Worm (Caenorhabditis elegans) whole organism, young adult: ENCODE measurements around the gene utx-1.
A peak's percentile ranks its signal among the peaks of the same experiment; 100 is the strongest.

Source experiments
- B0019.2 ChIP-seq: fragments of 200-800 bp; sonication (Bioruptor generic); conservative IDR thresholded peaks from 2 replicates; pipeline ENCODE4 v1.3.6; 2022; ENCODE audit warnings: missing genetic modification reagents, missing genetic modification characterization, missing compliant biosample characterization
- B0035.1 ChIP-seq: sonication (generic microtip); optimal IDR thresholded peaks from 2 replicates; lab custom pipeline; 2016; ENCODE audit warnings: missing genetic modification characterization, mild to moderate bottlenecking, missing compliant biosample characterization, missing genotype, missing genetic modification reagents
- B0261.1 ChIP-seq: sonication (generic microtip); optimal IDR thresholded peaks from 2 replicates; lab custom pipeline; 2016; ENCODE audit warnings: mild to moderate bottlenecking, missing genetic modification characterization, moderate library complexity, missing compliant biosample characterization
- B0336.3 ChIP-seq: fragments of 200-800 bp; sonication (Bioruptor generic); IDR thresholded peaks from 2 replicates; pipeline ENCODE4 v1.3.6; 2022; ENCODE audit warnings: missing genetic modification characterization, missing compliant biosample characterization
- F10E7.11 ChIP-seq: sonication (generic microtip); optimal IDR thresholded peaks from 2 replicates; lab custom pipeline; 2017; ENCODE audit warnings: mild to moderate bottlenecking, missing genetic modification characterization, moderate library complexity, missing compliant biosample characterization
- F55B11.4 ChIP-seq: sonication (generic microtip); optimal IDR thresholded peaks from 2 replicates; lab custom pipeline; 2016; ENCODE audit warnings: missing compliant biosample characterization, missing genetic modification characterization, borderline replicate concordance; ENCODE audit not compliant: insufficient read depth
- K11D2.4 ChIP-seq: fragments of 200-800 bp; sonication (Bioruptor generic); IDR thresholded peaks from 2 replicates; pipeline ENCODE4 v1.3.6; 2022; ENCODE audit warnings: missing genetic modification reagents, missing genetic modification characterization, missing compliant biosample characterization
- Y53F4B.3 ChIP-seq: fragments of 200-800 bp; sonication (Bioruptor generic); IDR thresholded peaks from 2 replicates; pipeline ENCODE4 v1.3.6; 2022; ENCODE audit warnings: missing genetic modification reagents, missing genetic modification characterization, missing compliant biosample characterization
- Y56A3A.18 ChIP-seq: fragments of 200-800 bp; sonication (Bioruptor generic); IDR thresholded peaks from 2 replicates; pipeline ENCODE4 v1.3.6; 2022; ENCODE audit warnings: missing genetic modification reagents, missing genetic modification characterization, missing compliant biosample characterization
- Y79H2A.3 ChIP-seq: fragments of 200-800 bp; sonication (Bioruptor generic); conservative IDR thresholded peaks from 2 replicates; pipeline ENCODE4 v1.3.6; 2022; ENCODE audit warnings: missing genetic modification reagents, missing genetic modification characterization, missing compliant biosample characterization
- Y95B8A.8 ChIP-seq: fragments of 200-800 bp; sonication (Bioruptor generic); IDR thresholded peaks from 2 replicates; pipeline ENCODE4 v1.3.6; 2022; ENCODE audit warnings: missing genetic modification reagents, missing genetic modification characterization, missing compliant biosample characterization
- aptf-3 ChIP-seq: fragments of 200-800 bp; sonication (Bioruptor generic); IDR thresholded peaks from 2 replicates; pipeline ENCODE4 v1.3.6; 2022; ENCODE audit warnings: missing genetic modification characterization, missing compliant biosample characterization
- atf-7 ChIP-seq: sonication (generic microtip); optimal IDR thresholded peaks from 2 replicates; lab custom pipeline; 2017; ENCODE audit warnings: mild to moderate bottlenecking, missing genetic modification characterization, missing compliant biosample characterization
- attf-5 ChIP-seq: fragments of 200-800 bp; sonication (Bioruptor generic); optimal IDR thresholded peaks from 2 replicates; lab custom pipeline; 2018; ENCODE audit warnings: mild to moderate bottlenecking, missing genetic modification characterization, missing compliant biosample characterization
- attf-6 ChIP-seq: fragments of 200-800 bp; sonication (Bioruptor generic); IDR thresholded peaks from 2 replicates; pipeline ENCODE4 v1.3.6; 2022; ENCODE audit warnings: missing genetic modification reagents, missing genetic modification characterization, missing compliant biosample characterization
- bed-1 ChIP-seq: fragments of 200-800 bp; sonication (Bioruptor generic); IDR thresholded peaks from 2 replicates; pipeline ENCODE4 v1.3.6; 2022; ENCODE audit warnings: missing genetic modification reagents, missing genetic modification characterization, missing compliant biosample characterization
- cebp-1 ChIP-seq, 2 experiments: fragments of 200-800 bp in 1 of 2; sonication (Bioruptor generic) in 1 of 2; sonication (generic microtip) in 1 of 2; IDR thresholded peaks in 1 of 2; optimal IDR thresholded peaks in 1 of 2; 2 replicates each; pipeline versions ENCODE4 v1.3.6 to Lab custom; 2017 to 2022; ENCODE audit warnings: missing compliant biosample characterization in 2 of 2, missing genetic modification characterization in 2 of 2, mild to moderate bottlenecking in 1 of 2, missing genetic modification reagents in 1 of 2, moderate library complexity in 1 of 2
- cebp-2 ChIP-seq: fragments of 200-800 bp; sonication (Bioruptor generic); IDR thresholded peaks from 2 replicates; pipeline ENCODE4 v1.3.6; 2022; ENCODE audit warnings: missing genetic modification characterization, missing compliant biosample characterization
- ceh-27 ChIP-seq: fragments of 200-800 bp; sonication (Bioruptor generic); optimal IDR thresholded peaks from 2 replicates; lab custom pipeline; 2018; ENCODE audit warnings: mild to moderate bottlenecking, missing genetic modification characterization, moderate library complexity, missing compliant biosample characterization
- ceh-91 ChIP-seq: fragments of 200-800 bp; sonication (Bioruptor generic); IDR thresholded peaks from 2 replicates; pipeline ENCODE4 v1.3.6; 2022; ENCODE audit warnings: missing genetic modification reagents, missing genetic modification characterization, missing compliant biosample characterization
- chd-7 ChIP-seq: sonication (generic microtip); optimal IDR thresholded peaks from 2 replicates; lab custom pipeline; 2016; ENCODE audit warnings: mild to moderate bottlenecking, missing genetic modification characterization, moderate library complexity, missing compliant biosample characterization
- dox-1 ChIP-seq: fragments of 200-800 bp; sonication (Bioruptor generic); IDR thresholded peaks from 2 replicates; pipeline ENCODE4 v1.3.6; 2022; ENCODE audit warnings: missing genetic modification reagents, missing genetic modification characterization, missing compliant biosample characterization
- efl-1 ChIP-seq: fragments of 150-350 bp; optimal IDR thresholded peaks from 2 replicates; lab custom pipeline; 2014; ENCODE audit warnings: missing biosample characterization, missing genetic modification reagents, missing genetic modification characterization
- ets-4 ChIP-seq: fragments of 200-800 bp; sonication (Bioruptor generic); optimal IDR thresholded peaks from 2 replicates; lab custom pipeline; 2018; ENCODE audit warnings: mild to moderate bottlenecking, missing genetic modification characterization, missing compliant biosample characterization
- gei-17 ChIP-seq: fragments of 200-800 bp; sonication (Bioruptor generic); optimal IDR thresholded peaks from 2 replicates; lab custom pipeline; 2018; ENCODE audit warnings: mild to moderate bottlenecking, missing genetic modification characterization, missing compliant biosample characterization
- him-1 ChIP-seq: sonication (generic microtip); optimal IDR thresholded peaks from 2 replicates; lab custom pipeline; 2016; ENCODE audit warnings: missing genotype, missing genetic modification reagents, missing genetic modification characterization, missing compliant biosample characterization
- hmg-1.2 ChIP-seq: fragments of 200-800 bp; sonication (Bioruptor generic); IDR thresholded peaks from 2 replicates; pipeline ENCODE4 v1.3.6; 2022; ENCODE audit warnings: missing genetic modification reagents, missing genetic modification characterization, missing compliant biosample characterization
- let-607 ChIP-seq, 2 experiments: fragments of 200-800 bp in 1 of 2; sonication (Bioruptor generic) in 1 of 2; sonication (generic microtip) in 1 of 2; optimal IDR thresholded peaks; 2 replicates each; lab custom pipeline; 2016 to 2018; ENCODE audit warnings: mild to moderate bottlenecking in 2 of 2, missing compliant biosample characterization in 2 of 2, missing genetic modification characterization in 2 of 2, moderate library complexity in 2 of 2, missing genotype in 1 of 2
- lin-54 ChIP-seq: fragments of 200-800 bp; sonication (Bioruptor generic); optimal IDR thresholded peaks from 2 replicates; lab custom pipeline; 2018; ENCODE audit warnings: mild to moderate bottlenecking, missing genetic modification characterization, missing compliant biosample characterization
- lsl-1 ChIP-seq: fragments of 200-800 bp; sonication (Bioruptor generic); optimal IDR thresholded peaks from 2 replicates; lab custom pipeline; 2018; ENCODE audit warnings: mild to moderate bottlenecking, missing genetic modification characterization, moderate library complexity, missing compliant biosample characterization
- mes-4 ChIP-seq: sonication (generic microtip); optimal IDR thresholded peaks from 2 replicates; lab custom pipeline; 2016; ENCODE audit warnings: missing genotype, missing genetic modification characterization, missing compliant biosample characterization
- nfya-2 ChIP-seq: fragments of 200-800 bp; sonication (Bioruptor generic); IDR thresholded peaks from 2 replicates; pipeline ENCODE4 v1.3.6; 2022; ENCODE audit warnings: missing genetic modification reagents, missing genetic modification characterization, missing compliant biosample characterization
- nhr-80 ChIP-seq: sonication (generic microtip); optimal IDR thresholded peaks from 2 replicates; lab custom pipeline; 2016; ENCODE audit warnings: missing genetic modification characterization, missing compliant biosample characterization
- snpc-4 ChIP-seq, 5 experiments: fragments of 150-350 bp in 1 of 5; sonication (generic microtip) in 4 of 5; optimal IDR thresholded peaks; 2 replicates each; lab custom pipeline; 2014 to 2018; ENCODE audit warnings: missing genetic modification characterization in 5 of 5, missing biosample characterization in 3 of 5, antibody characterized with exemption in 2 of 5, mild to moderate bottlenecking in 2 of 5, missing compliant biosample characterization in 2 of 5, missing genotype in 2 of 5, moderate library complexity in 2 of 5, missing genetic modification reagents in 1 of 5
- sptf-2 ChIP-seq: fragments of 200-800 bp; sonication (Bioruptor generic); optimal IDR thresholded peaks from 2 replicates; lab custom pipeline; 2018; ENCODE audit warnings: mild to moderate bottlenecking, missing genetic modification characterization, missing compliant biosample characterization
- unc-130 ChIP-seq: sonication (generic microtip); optimal IDR thresholded peaks from 2 replicates; lab custom pipeline; 2016; ENCODE audit warnings: missing genetic modification reagents, missing genetic modification characterization, missing compliant biosample characterization
- zfh-2 ChIP-seq: fragments of 200-800 bp; sonication (Bioruptor generic); conservative IDR thresholded peaks from 2 replicates; pipeline ENCODE4 v1.3.6; 2022; ENCODE audit warnings: missing genetic modification reagents, missing genetic modification characterization, missing compliant biosample characterization
- ztf-22 ChIP-seq: fragments of 200-800 bp; sonication (Bioruptor generic); optimal IDR thresholded peaks from 2 replicates; lab custom pipeline; 2018; ENCODE audit warnings: mild to moderate bottlenecking, missing genetic modification characterization, moderate library complexity, missing compliant biosample characterization
- ztf-25 ChIP-seq: fragments of 200-800 bp; sonication (Bioruptor generic); IDR thresholded peaks from 2 replicates; pipeline ENCODE4 v1.3.6; 2022; ENCODE audit warnings: missing genetic modification reagents, missing genetic modification characterization, missing compliant biosample characterization

Gene utx-1

DNA sequence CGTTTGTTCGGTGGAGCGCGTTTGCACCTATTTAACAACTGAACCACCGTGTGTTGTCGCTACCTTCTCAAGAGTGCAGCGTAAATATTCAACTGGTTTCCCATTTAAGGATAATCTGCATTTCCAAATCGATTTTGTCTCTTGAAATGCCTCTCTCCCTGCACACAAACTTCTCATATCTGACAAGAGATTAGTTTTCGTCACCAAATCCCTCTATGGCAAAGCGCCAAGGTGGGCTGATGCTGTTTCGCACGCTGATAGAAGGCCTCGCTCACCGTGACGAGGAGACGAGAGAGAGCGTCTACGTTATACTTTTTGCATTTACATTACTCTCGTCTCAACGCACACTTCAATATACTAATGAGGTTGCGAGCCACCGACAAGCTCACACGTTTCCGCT is 42.8 kb downstream of the utx-1 start:
- TF ChIP-seq gei-17 (GFP tag; lab: Kevin White, UChicago): no peak
- TF ChIP-seq nhr-80 (tag; lab: Kevin White, UChicago): no peak
- no peak for TF ChIP-seq B0261.1 (tag; lab: Kevin White, UChicago)
- no peak for TF ChIP-seq sptf-2 (GFP tag; lab: Kevin White, UChicago)
- TF ChIP-seq Y79H2A.3 (GFP tag; lab: Robert Waterston, UW): no peak
- TF ChIP-seq, all 124 proteins: peak for 0

DNA sequence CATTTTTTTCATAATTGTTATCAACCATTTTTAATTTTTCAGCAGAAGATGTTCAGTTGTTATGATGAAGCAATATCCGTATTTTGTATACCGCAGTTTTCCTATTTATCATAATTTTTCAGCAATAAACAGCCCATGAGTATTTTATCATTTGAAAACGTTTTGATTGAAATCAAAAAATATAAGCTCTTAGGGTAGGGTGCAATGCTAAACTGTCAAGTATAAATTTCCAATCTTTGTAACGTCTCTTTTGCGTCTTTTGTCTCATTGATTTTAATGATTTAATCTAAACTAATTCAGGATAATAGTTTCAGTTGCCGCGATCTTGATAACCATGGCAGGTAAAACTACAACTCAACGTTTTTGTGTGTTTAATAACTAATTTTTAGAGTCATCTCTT is 44.3 kb downstream of the utx-1 start, which contains the start of gene F18E9.1:
TSS of gene F18E9.1 (plus strand) at position 301 of the 400 bp plus-strand sequence.
- TF ChIP-seq ztf-22 (GFP tag; lab: Kevin White, UChicago): no peak
- TF ChIP-seq unc-130 (GFP tag; lab: Kevin White, UChicago): no peak
- TF ChIP-seq aptf-3 (GFP tag; lab: Robert Waterston, UW): no peak
- no peak for TF ChIP-seq ceh-91 (GFP tag; lab: Robert Waterston, UW)
- TF ChIP-seq Y56A3A.18 (GFP tag; lab: Robert Waterston, UW): no peak
- TF ChIP-seq Y95B8A.8 (GFP tag; lab: Robert Waterston, UW): no peak

DNA sequence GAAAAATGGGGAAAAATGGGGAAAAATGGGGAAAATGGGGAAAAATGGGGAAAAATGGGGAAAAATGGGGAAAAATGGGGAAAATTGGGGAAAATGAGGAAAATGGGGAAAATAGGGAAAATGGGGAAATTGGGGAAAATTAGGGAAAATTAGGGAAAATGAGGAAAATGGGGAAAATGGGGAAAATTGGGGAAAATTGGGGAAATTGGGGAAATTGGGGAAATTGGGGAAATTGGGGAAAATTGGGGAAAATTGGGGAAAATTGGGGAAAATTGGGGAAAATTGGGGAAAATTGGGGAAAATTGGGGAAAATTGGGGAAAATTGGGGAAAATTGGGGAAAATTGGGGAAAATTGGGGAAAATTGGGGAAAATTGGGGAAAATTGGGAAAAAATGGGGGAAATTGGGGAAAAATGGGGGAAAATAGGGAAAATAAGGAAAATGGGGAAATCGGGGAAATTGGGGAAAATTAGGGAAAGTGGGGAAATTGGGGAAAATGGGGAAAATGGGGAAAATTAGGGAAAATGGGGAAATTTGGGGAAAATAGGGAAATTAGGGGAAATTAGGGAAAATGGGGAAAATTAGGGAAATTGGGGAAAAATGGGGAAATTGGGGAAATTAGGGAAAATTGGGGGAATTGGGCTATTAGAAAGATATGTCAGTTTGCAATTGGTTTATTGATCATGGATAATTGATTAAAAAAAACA is 45.9 kb downstream of the utx-1 start:
- TF ChIP-seq lsl-1 (GFP tag; lab: Kevin White, UChicago) (no peak), mes-4 (tag; lab: Kevin White, UChicago) (no peak), cebp-2 (GFP tag; lab: Robert Waterston, UW) (0 out of 2 replicates have a peak, but pooled peaks have one; percentile 26), zfh-2 (GFP tag; lab: Robert Waterston, UW) (no peak), bed-1 (GFP tag; lab: Robert Waterston, UW) (no peak)

DNA sequence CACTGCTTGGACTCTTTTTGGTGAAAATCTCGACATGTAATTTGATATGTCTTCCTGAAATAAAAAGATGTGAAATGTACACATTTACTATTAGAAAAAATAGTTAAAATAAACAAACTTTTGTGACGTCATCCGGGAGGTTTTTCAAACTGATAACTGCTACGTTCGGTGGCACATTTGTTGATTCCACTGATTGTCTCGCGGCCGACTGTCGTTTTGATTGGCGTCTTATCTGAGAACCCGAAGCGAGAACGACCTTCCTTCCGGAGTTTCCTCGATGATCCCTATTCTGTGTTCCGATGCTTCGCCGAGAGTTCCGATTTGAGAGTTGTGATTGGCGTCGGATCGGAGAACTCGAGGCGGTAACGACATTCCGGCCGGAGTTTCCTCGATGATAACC is 47.2 kb downstream of the utx-1 start:
- TF ChIP-seq B0019.2 (GFP tag; lab: Robert Waterston, UW) (no peak), let-607 (tag; optimal IDR thresholded peaks at IDR 0.05; lab: Kevin White, UChicago) (peak in 1 of 2 experiments; percentile 22), nhr-80 (tag; lab: Kevin White, UChicago) (peak; percentile 88), F10E7.11 (tag; lab: Kevin White, UChicago) (no peak), Y53F4B.3 (GFP tag; lab: Robert Waterston, UW) (no peak), efl-1 (GFP tag; lab: Kevin White, UChicago) (no peak), ets-4 (peak; percentile 8), him-1 (tag; lab: Kevin White, UChicago) (no peak), B0336.3 (GFP tag; lab: Robert Waterston, UW) (peak; percentile 35; the same call in 1 of the 2 replicates), zfh-2 (GFP tag; lab: Robert Waterston, UW) (0 out of 2 replicates have a peak, but pooled peaks have one; percentile 29), chd-7 (tag; lab: Kevin White, UChicago) (no peak), B0035.1 (tag; lab: Kevin White, UChicago) (no peak), atf-7 (tag; lab: Kevin White, UChicago) (peak; percentile 88), F55B11.4 (tag; lab: Kevin White, UChicago) (no peak), dox-1 (peak; percentile 63), ztf-25 (no peak)
- TF ChIP-seq, all 124 proteins: peak for 7

DNA sequence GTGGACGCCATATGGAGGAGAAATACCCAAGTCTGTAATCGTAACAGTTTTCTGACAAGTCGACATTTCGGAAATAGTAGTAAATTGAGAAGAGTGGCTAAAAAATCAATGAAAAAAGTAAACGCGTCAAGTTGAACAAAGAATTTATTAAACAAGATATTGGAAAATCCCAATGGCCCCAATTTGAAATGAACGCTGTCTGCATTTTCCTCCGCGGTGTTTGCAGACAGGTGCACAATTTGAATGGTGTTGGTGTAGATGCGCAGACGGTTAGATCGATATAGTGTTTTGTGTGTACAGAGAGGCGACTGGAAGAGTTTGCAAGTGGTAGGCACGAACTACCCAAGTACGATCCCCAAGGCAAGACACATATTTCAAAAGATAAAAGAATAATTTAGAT is 48.1 kb downstream of the utx-1 start, which contains the start of the genes H35N09.2 and H35N09.1:
TSS of gene H35N09.2 (minus strand) at position 54 of the 400 bp plus-strand sequence.
TSS of gene H35N09.1 (plus strand) at position 335 of the 400 bp plus-strand sequence.
- TF ChIP-seq K11D2.4 (0 out of 2 replicates have a peak, but pooled peaks have one; percentile 10), nhr-80 (tag; lab: Kevin White, UChicago) (peak; percentile 32), ceh-27 (GFP tag; lab: Kevin White, UChicago) (peak; percentile 18), attf-5 (peak; percentile 91), hmg-1.2 (GFP tag; lab: Robert Waterston, UW) (peak; percentile 68; the same call in 1 of the 2 replicates), lin-54 (GFP tag; lab: Kevin White, UChicago) (peak; percentile 42), F10E7.11 (tag; lab: Kevin White, UChicago) (no peak), nfya-2 (GFP tag; lab: Robert Waterston, UW) (no peak), snpc-4 (GFP tag; optimal IDR thresholded peaks at IDR 0.05; lab: Kevin White, UChicago) (no peak), snpc-4 (tag; optimal IDR thresholded peaks at IDR 0.05; lab: Kevin White, UChicago) (peak in 1 of 4 experiments; percentile 31), attf-6 (GFP tag; lab: Robert Waterston, UW) (no peak), cebp-1 (GFP tag; IDR thresholded peaks at IDR 0.05; lab: Robert Waterston, UW) (no peak), cebp-1 (tag; optimal IDR thresholded peaks at IDR 0.05; lab: Kevin White, UChicago) (peak; percentile 0)
